Worm (Caenorhabditis elegans) whole organism, L1 larva: ENCODE measurements around the gene dbl-1.

Experiments
- C04F5.9 ChIP-seq: sonication (generic microtip); optimal IDR thresholded peaks from 2 replicates; lab custom pipeline; 2016; ENCODE audit warnings: missing genetic modification characterization, missing compliant biosample characterization
- Y116A8C.19 ChIP-seq: sonication (generic microtip); optimal IDR thresholded peaks from 2 replicates; lab custom pipeline; 2016; ENCODE audit warnings: missing compliant biosample characterization, missing genetic modification characterization, borderline replicate concordance
- alr-1 ChIP-seq: fragments of 200-800 bp; sonication (Bioruptor generic); optimal IDR thresholded peaks from 2 replicates; lab custom pipeline; 2018; ENCODE audit warnings: borderline replicate concordance, mild to moderate bottlenecking, missing genetic modification characterization, missing compliant biosample characterization
- aly-2 ChIP-seq: fragments of 150-350 bp; optimal IDR thresholded peaks from 2 replicates; lab custom pipeline; 2014; ENCODE audit warnings: missing biosample characterization, missing genetic modification characterization
- blmp-1 ChIP-seq: fragments of 150-350 bp; optimal IDR thresholded peaks from 2 replicates; lab custom pipeline; 2014; ENCODE audit warnings: missing biosample characterization, missing genetic modification characterization
- ceh-63 ChIP-seq: fragments of 200-800 bp; sonication (Bioruptor generic); optimal IDR thresholded peaks from 2 replicates; lab custom pipeline; 2018; ENCODE audit warnings: mild to moderate bottlenecking, missing genetic modification characterization, missing compliant biosample characterization
- ceh-88 ChIP-seq: fragments of 200-800 bp; sonication (Bioruptor generic); IDR thresholded peaks from 2 replicates; pipeline ENCODE4 v1.3.6; 2022; ENCODE audit warnings: missing genetic modification characterization, missing compliant biosample characterization
- ceh-90 ChIP-seq: sonication (generic microtip); optimal IDR thresholded peaks from 2 replicates; lab custom pipeline; 2016; ENCODE audit warnings: missing genetic modification characterization, missing compliant biosample characterization
- dpl-1 ChIP-seq, 3 experiments: fragments of 150-350 bp in 2 of 3; sonication (generic microtip) in 1 of 3; optimal IDR thresholded peaks; 2 replicates each; lab custom pipeline; 2014 to 2017; ENCODE audit warnings: missing biosample characterization in 3 of 3, missing genetic modification characterization in 3 of 3, missing genetic modification reagents in 3 of 3
- efl-1 ChIP-seq, 4 experiments: fragments of 150-350 bp; optimal IDR thresholded peaks in 3 of 4; peaks in 1 of 4; 1 replicate in 1 of 4; 2 replicates in 3 of 4; lab custom pipeline; 2014; ENCODE audit warnings: missing biosample characterization in 2 of 4, missing genetic modification characterization in 2 of 4, missing genetic modification reagents in 2 of 4
- ets-5 ChIP-seq: fragments of 200-800 bp; sonication (Bioruptor generic); IDR thresholded peaks from 2 replicates; pipeline ENCODE4 v1.3.6; 2022; ENCODE audit warnings: missing genetic modification characterization, missing compliant biosample characterization
- fkh-10 ChIP-seq: sonication (generic microtip); optimal IDR thresholded peaks from 2 replicates; lab custom pipeline; 2017; ENCODE audit warnings: missing biosample characterization, missing genetic modification reagents, missing genetic modification characterization
- fos-1 ChIP-seq: fragments of 150-350 bp; optimal IDR thresholded peaks from 2 replicates; lab custom pipeline; 2014; ENCODE audit warnings: missing biosample characterization, missing genetic modification characterization
- hlh-4 ChIP-seq: sonication (generic microtip); optimal IDR thresholded peaks from 2 replicates; lab custom pipeline; 2016; ENCODE audit warnings: mild to moderate bottlenecking, missing genetic modification characterization, missing compliant biosample characterization
- irx-1 ChIP-seq: sonication (generic microtip); optimal IDR thresholded peaks from 2 replicates; lab custom pipeline; 2016; ENCODE audit warnings: missing genetic modification characterization, missing compliant biosample characterization
- jun-1 ChIP-seq: fragments of 150-350 bp; optimal IDR thresholded peaks from 2 replicates; lab custom pipeline; 2014; ENCODE audit warnings: missing biosample characterization, missing genetic modification reagents, missing genetic modification characterization
- lin-14 ChIP-seq: fragments of 200-800 bp; sonication (Bioruptor generic); optimal IDR thresholded peaks from 2 replicates; lab custom pipeline; 2018; ENCODE audit warnings: mild to moderate bottlenecking, missing genetic modification characterization, moderate library complexity, missing compliant biosample characterization
- lin-15B ChIP-seq: fragments of 150-350 bp; sonication (generic microtip); optimal IDR thresholded peaks from 3 replicates; lab custom pipeline; 2014; ENCODE audit warnings: missing biosample characterization, missing genetic modification characterization
- lin-35 ChIP-seq, 2 experiments: fragments of 150-350 bp; optimal IDR thresholded peaks; 2 replicates each; lab custom pipeline; 2014; ENCODE audit warnings: missing biosample characterization in 2 of 2, missing genetic modification characterization in 2 of 2, missing genetic modification reagents in 2 of 2
- lsy-2 ChIP-seq, 2 experiments: fragments of 150-350 bp; optimal IDR thresholded peaks; 2 replicates each; lab custom pipeline; 2014; ENCODE audit warnings: missing biosample characterization in 2 of 2, missing genetic modification characterization in 2 of 2
- mdl-1 ChIP-seq, 2 experiments: fragments of 150-350 bp; optimal IDR thresholded peaks; 2 replicates each; lab custom pipeline; 2014 to 2017; ENCODE audit warnings: missing biosample characterization in 2 of 2, missing genetic modification characterization in 2 of 2, inconsistent platforms in 1 of 2
- pqm-1 ChIP-seq: sonication (generic microtip); optimal IDR thresholded peaks from 3 replicates; lab custom pipeline; 2017; ENCODE audit warnings: missing biosample characterization, missing genetic modification characterization
- snu-23 ChIP-seq: sonication (generic microtip); optimal IDR thresholded peaks from 2 replicates; lab custom pipeline; 2016; ENCODE audit warnings: missing genetic modification characterization, missing compliant biosample characterization
- sptf-1 ChIP-seq: fragments of 150-350 bp; optimal IDR thresholded peaks from 2 replicates; lab custom pipeline; 2014; ENCODE audit warnings: missing biosample characterization, missing genetic modification characterization
- tlp-1 ChIP-seq: fragments of 150-350 bp; optimal IDR thresholded peaks from 2 replicates; lab custom pipeline; 2014; ENCODE audit warnings: missing biosample characterization, missing genetic modification characterization
- unc-30 ChIP-seq: sonication (generic microtip); optimal IDR thresholded peaks from 2 replicates; lab custom pipeline; 2017; ENCODE audit warnings: missing biosample characterization, missing genetic modification characterization
- unc-86 ChIP-seq: sonication (generic microtip); optimal IDR thresholded peaks from 2 replicates; lab custom pipeline; 2016; ENCODE audit warnings: missing genetic modification characterization, missing compliant biosample characterization
- unc-98 ChIP-seq: fragments of 200-800 bp; sonication (Bioruptor generic); IDR thresholded peaks from 2 replicates; pipeline ENCODE4 v1.3.6; 2022; ENCODE audit warnings: missing genetic modification characterization, missing compliant biosample characterization
- vab-15 ChIP-seq: sonication (generic microtip); optimal IDR thresholded peaks from 2 replicates; lab custom pipeline; 2017; ENCODE audit warnings: missing genotype, mild to moderate bottlenecking, missing genetic modification characterization, missing compliant biosample characterization
- zag-1 ChIP-seq: fragments of 150-350 bp; optimal IDR thresholded peaks from 2 replicates; lab custom pipeline; 2014; ENCODE audit warnings: missing biosample characterization, missing genetic modification characterization
- zip-4 ChIP-seq: fragments of 200-800 bp; sonication (Bioruptor generic); optimal IDR thresholded peaks from 2 replicates; lab custom pipeline; 2018; ENCODE audit warnings: mild to moderate bottlenecking, missing genetic modification characterization, moderate library complexity, missing compliant biosample characterization
- ztf-11 ChIP-seq, 2 experiments: sonication (generic microtip); optimal IDR thresholded peaks; 2 replicates each; lab custom pipeline; 2016 to 2017; ENCODE audit warnings: missing genetic modification characterization in 2 of 2, missing biosample characterization in 1 of 2, missing compliant biosample characterization in 1 of 2
- ztf-4 ChIP-seq: fragments of 150-350 bp; optimal IDR thresholded peaks from 2 replicates; lab custom pipeline; 2014; ENCODE audit warnings: missing biosample characterization, missing genetic modification characterization

dbl-1 gene

DNA sequence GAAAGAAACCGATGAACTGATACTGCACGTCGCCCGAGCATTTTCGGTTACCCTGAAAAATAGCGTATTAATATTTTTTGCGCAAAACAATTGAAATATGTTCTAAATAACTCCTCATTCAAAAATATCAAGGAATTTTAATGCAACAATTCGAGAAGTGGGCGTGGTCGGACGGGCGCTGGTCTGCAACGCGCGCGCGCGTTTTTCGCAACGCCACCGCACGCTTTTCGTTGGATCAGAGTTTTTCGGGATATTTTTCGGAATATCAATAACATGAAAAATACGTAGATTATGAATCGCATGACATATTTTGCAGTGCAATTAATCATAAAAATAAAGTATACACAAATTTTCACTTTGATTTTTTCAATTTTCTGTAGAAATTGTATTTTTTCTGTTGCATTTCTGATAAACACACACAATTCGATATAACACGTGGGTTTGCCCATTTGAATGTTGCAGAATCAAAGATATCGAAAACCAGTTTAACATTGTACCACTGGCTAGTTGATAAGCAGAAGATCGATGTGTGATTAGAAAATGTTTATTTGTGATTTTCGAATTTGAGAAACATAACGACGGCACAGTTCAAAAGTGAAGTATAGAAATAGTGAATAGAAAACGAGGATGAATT lies 48.8 kb upstream of the dbl-1 start, which contains the start of gene dlst-1 (continued):
- TF ChIP-seq pqm-1 (tag; lab: Kevin White, UChicago) = no peak
- TF ChIP-seq jun-1 (tag; lab: Kevin White, UChicago) = peak; percentile 1
- peak in 1 of 2 experiments; percentile 17 for TF ChIP-seq lin-35 (GFP tag; optimal IDR thresholded peaks at IDR 0.05; lab: Kevin White, UChicago)

DNA sequence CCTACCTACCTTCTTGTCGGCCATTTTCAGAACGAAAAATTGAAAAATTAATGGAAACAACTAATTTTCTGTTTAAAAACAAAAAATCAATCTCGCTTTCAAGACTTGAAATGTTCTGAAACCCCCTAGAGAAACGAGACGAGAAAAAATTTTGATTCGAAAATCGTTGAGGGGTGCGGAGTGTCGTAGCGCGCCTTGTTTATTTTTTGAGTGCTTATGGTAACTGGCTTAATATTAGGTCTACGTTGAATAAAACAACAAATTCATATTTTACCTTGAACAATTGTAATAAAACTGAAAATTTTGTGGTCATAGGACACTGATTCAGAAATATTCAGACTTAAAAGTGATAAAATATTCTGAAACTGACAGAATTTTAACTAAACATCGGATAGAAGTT lies 47.5 kb upstream of the dbl-1 start, which contains the start of gene sna-1:
TSS of gene sna-1 (minus strand) at position 218 of the 400 bp plus-strand sequence.
- peak in 1 of 2 experiments; percentile 6 for TF ChIP-seq efl-1 (optimal IDR thresholded peaks at IDR 0.05; lab: Kevin White, UChicago)
- peak; percentile 4 to 66 for TF ChIP-seq efl-1 (GFP tag; optimal IDR thresholded peaks at IDR 0.05 in 1 of 2; lab: Kevin White, UChicago)
- TF ChIP-seq ceh-63 (GFP tag; lab: Kevin White, UChicago) = no peak
- peak in 1 of 3 experiments; percentile 24 for TF ChIP-seq dpl-1 (GFP tag; optimal IDR thresholded peaks at IDR 0.05; lab: Kevin White, UChicago)
- TF ChIP-seq irx-1 (tag; lab: Kevin White, UChicago) = no peak
- TF ChIP-seq lin-15B (tag; lab: Kevin White, UChicago) = peak; percentile 20
- no peak for TF ChIP-seq unc-86
- TF ChIP-seq lin-35 (GFP tag; optimal IDR thresholded peaks at IDR 0.05; lab: Kevin White, UChicago) = peak in 1 of 2 experiments; percentile 33
- no peak for TF ChIP-seq ceh-90 (tag; lab: Kevin White, UChicago)
- peak; percentile 7 for TF ChIP-seq snu-23
- TF ChIP-seq lsy-2 (tag; optimal IDR thresholded peaks at IDR 0.05; lab: Kevin White, UChicago) = peak in 1 of 2 experiments; percentile 44
- no peak for TF ChIP-seq ztf-11 (tag; optimal IDR thresholded peaks at IDR 0.05; lab: Kevin White, UChicago)

DNA sequence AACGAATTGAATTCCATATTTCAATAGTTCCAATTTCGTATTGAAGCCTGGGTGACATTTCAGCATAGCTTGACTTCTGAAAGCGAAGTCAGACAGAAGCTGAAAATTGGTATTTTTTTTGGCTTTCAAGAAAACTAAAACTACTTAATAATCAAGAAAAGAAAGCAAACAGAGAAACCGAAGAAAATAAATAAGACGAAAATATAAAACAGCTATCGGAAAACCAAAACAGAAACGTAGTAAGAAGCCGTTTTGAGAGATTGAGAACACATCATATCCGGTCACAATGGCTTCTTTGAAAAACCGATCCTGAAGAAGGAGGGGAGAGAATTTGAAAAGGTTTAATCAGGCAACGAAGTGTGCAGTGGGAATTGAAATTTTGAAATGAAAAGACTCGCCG lies 39.7 kb upstream of the dbl-1 start, which contains the start of gene srg-30:
TSS of gene srg-30 (minus strand) at position 101 of the 400 bp plus-strand sequence.
- TF ChIP-seq hlh-4 = no peak
- no peak for TF ChIP-seq ztf-4 (tag; lab: Kevin White, UChicago)
- no peak for TF ChIP-seq Y116A8C.19 (tag; lab: Kevin White, UChicago)
- TF ChIP-seq ceh-88 (GFP tag; lab: Robert Waterston, UW) = no peak
- TF ChIP-seq blmp-1 (tag; lab: Kevin White, UChicago) = no peak
- TF ChIP-seq fos-1 (tag; lab: Kevin White, UChicago) = no peak
- no peak for TF ChIP-seq tlp-1 (tag; lab: Kevin White, UChicago)
- TF ChIP-seq C04F5.9 (tag; lab: Kevin White, UChicago) = no peak

DNA sequence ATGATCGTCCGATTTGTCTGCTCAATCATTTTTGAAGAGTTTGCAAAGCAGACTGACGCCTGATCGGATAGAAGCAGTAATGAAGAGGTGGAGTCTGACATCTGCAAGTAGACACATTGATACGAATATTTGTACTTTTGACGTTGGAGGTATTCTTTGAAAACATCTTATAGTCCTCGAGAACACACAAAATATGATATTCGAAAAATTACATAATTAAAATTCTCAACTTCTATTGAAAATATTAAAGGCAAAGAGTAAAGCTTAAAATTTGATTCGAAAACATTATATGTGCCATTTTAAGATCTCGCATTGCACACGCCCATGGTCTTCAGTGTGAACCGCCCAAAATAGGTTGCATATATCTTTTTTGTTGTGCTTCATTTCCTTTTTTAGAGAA lies 35.6 kb upstream of the dbl-1 start, which contains the start of gene ZC487.2:
TSS of gene ZC487.2 (minus strand) at position 101 of the 400 bp plus-strand sequence.
- no peak for TF ChIP-seq unc-98 (GFP tag; lab: Robert Waterston, UW)
- TF ChIP-seq unc-30 (tag; lab: Kevin White, UChicago) = no peak
- no peak for TF ChIP-seq pqm-1 (tag; lab: Kevin White, UChicago)
- TF ChIP-seq alr-1 (tag; lab: Kevin White, UChicago) = no peak
- TF ChIP-seq fos-1 (tag; lab: Kevin White, UChicago) = no peak
- TF ChIP-seq aly-2 = no peak
- TF ChIP-seq lin-14 (GFP tag; lab: Kevin White, UChicago) = no peak
- TF ChIP-seq ceh-88 (GFP tag; lab: Robert Waterston, UW) = no peak
- no peak for TF ChIP-seq zag-1
- no peak for TF ChIP-seq zip-4 (GFP tag; lab: Kevin White, UChicago)
- no peak for TF ChIP-seq ets-5 (GFP tag; lab: Robert Waterston, UW)
- no peak for TF ChIP-seq jun-1 (tag; lab: Kevin White, UChicago)
- TF ChIP-seq fkh-10 = no peak
- no peak for TF ChIP-seq mdl-1 (tag; optimal IDR thresholded peaks at IDR 0.05; lab: Kevin White, UChicago)
- TF ChIP-seq sptf-1 (tag; lab: Kevin White, UChicago) = no peak
- no peak for TF ChIP-seq vab-15 (tag; lab: Kevin White, UChicago)
